Worm (Caenorhabditis elegans): ENCODE data around the gene npr-41.

npr-41 gene

DNA sequence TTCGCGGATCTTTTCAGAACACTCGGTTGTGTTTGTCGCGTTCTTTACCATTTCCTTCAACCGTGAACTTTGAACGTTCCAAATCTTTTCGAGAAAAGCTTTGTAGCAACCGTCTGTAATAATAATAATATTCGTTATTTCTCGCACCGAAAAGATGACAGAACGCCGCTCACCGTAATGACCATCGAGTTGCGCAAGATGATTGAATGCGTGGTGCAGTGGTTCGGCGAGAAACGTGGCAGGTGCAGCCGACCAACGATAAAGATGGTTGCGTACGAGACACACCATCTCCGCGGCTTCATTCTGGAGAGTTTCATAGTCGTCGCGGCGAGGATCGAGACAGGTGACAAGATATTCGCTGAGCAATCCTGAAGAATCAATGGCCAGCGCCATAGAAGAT, 32.5 kb downstream of the npr-41 start:
- TF ChIP-seq ceh-30 (tag; optimal IDR thresholded peaks at IDR 0.05), result no peak
- peak; percentile 17 for TF ChIP-seq unc-55 (GFP tag; optimal IDR thresholded peaks at IDR 0.05)

DNA sequence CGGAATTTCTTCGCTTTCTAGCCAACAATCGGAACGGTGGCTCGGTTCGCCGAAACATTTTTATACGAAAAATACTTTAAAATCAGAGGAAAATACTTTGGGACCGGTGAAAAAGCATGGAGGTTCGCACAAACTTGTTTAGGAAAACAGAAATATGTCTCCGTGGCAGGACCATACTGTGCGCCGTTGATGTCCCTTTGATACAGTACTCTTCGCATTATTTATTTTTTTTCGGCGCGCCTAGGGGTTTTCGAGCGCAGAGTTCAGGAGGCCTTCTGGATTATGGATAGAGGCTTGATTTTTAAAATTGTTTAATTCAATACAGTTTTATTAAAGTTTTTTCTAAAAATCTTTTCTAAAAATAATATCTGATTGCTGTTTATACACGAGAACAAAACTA, 34.2 kb downstream of the npr-41 start, which contains the start of gene F54D5.9:
TSS of gene F54D5.9 (minus strand) at position 115 of the 400 bp plus-strand sequence.
- no peak for TF ChIP-seq pat-9 (tag; optimal IDR thresholded peaks at IDR 0.05)
- TF ChIP-seq sox-4 (tag; optimal IDR thresholded peaks at IDR 0.05), result no peak
- no peak for TF ChIP-seq T23F11.4 (GFP tag; optimal IDR thresholded peaks at IDR 0.05)
- TF ChIP-seq ttx-3 (tag; optimal IDR thresholded peaks at IDR 0.05), result no peak
- no peak for TF ChIP-seq syd-9 (tag; optimal IDR thresholded peaks at IDR 0.05)
- no peak for TF ChIP-seq ceh-19 (GFP tag; optimal IDR thresholded peaks at IDR 0.05)
- TF ChIP-seq mec-3 (tag; optimal IDR thresholded peaks at IDR 0.05; ENCODE audit: borderline replicate concordance), result no peak
- no peak for TF ChIP-seq ztf-16 (tag; optimal IDR thresholded peaks at IDR 0.05)
- TF ChIP-seq sdc-2 (tag; optimal IDR thresholded peaks at IDR 0.05), result no peak
- no peak for TF ChIP-seq ceh-18 (tag; optimal IDR thresholded peaks at IDR 0.05)
- no peak for TF ChIP-seq hlh-6 (tag; optimal IDR thresholded peaks at IDR 0.05)
- TF ChIP-seq ama-1 (optimal IDR thresholded peaks at IDR 0.05), result no peak
- TF ChIP-seq rnt-1 (tag; optimal IDR thresholded peaks at IDR 0.05), result no peak
- TF ChIP-seq pha-2 (tag; optimal IDR thresholded peaks at IDR 0.05), result no peak
- no peak for TF ChIP-seq ceh-6 (GFP tag; optimal IDR thresholded peaks at IDR 0.05)
- no peak for TF ChIP-seq elt-4 (tag; optimal IDR thresholded peaks at IDR 0.05)
- TF ChIP-seq ceh-31 (tag; optimal IDR thresholded peaks at IDR 0.05), result no peak

DNA sequence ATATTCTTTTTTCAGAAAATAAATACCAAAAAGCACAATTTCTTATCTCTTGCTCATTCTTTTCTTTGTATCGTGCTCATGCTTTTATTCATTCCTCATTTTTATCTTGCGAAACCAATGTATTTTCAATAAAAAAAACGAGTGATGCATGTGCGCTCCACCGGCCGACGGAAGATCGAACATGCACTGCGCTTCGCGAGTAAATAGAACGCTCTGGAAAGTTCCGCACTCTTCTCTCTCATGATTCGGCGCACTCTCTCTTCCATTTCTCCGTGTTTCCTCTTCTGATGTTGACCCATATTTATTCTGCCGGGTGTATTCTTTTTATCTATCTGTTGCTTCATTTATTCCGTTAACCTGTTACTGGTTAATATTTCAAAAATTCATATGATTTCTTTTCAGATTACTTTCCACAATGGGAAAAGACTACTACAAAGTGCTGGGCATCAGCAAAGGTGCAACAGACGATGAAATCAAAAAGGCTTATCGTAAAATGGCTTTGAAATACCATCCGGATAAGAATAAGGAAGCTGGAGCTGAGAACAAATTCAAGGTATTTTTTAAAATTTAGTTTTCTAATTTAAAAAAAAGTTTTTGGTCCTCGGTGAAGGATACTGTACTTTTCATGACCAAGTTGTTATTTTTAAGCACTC, 35.0 kb downstream of the npr-41 start, which contains the start of gene dnj-13:
TSS of gene dnj-13 (plus strand) at position 403 of the 653 bp plus-strand sequence.
- no peak for TF ChIP-seq ceh-9 (tag; optimal IDR thresholded peaks at IDR 0.05)
- peak; percentile 3 for TF ChIP-seq ceh-22 (tag; optimal IDR thresholded peaks at IDR 0.05)
- peak; percentile 73 for TF ChIP-seq elt-2 (tag; optimal IDR thresholded peaks at IDR 0.05)
- TF ChIP-seq npax-4 (tag; optimal IDR thresholded peaks at IDR 0.05), result no peak
- TF ChIP-seq pax-1 (tag; optimal IDR thresholded peaks at IDR 0.05), result peak; percentile 61
- TF ChIP-seq hlh-15 (tag; optimal IDR thresholded peaks at IDR 0.05), result no peak
- peak; percentile 29 for TF ChIP-seq dve-1 (tag; optimal IDR thresholded peaks at IDR 0.05)
- TF ChIP-seq tbx-7 (tag; optimal IDR thresholded peaks at IDR 0.05), result peak; percentile 15
- no peak for TF ChIP-seq C38D4.7 (GFP tag; optimal IDR thresholded peaks at IDR 0.05)
- no peak for TF ChIP-seq hlh-6 (tag; optimal IDR thresholded peaks at IDR 0.05)
- TF ChIP-seq ceh-6 (GFP tag; optimal IDR thresholded peaks at IDR 0.05), result no peak
- peak; percentile 36 for TF ChIP-seq hlh-8 (tag; optimal IDR thresholded peaks at IDR 0.05)
- no peak for TF ChIP-seq pha-2 (tag; optimal IDR thresholded peaks at IDR 0.05)
- no peak for TF ChIP-seq K09A11.1 (tag; optimal IDR thresholded peaks at IDR 0.05; ENCODE audit: insufficient read depth)
- peak; percentile 77 for TF ChIP-seq unc-42 (tag; optimal IDR thresholded peaks at IDR 0.05)
- TF ChIP-seq madf-2 (tag; optimal IDR thresholded peaks at IDR 0.05), result peak; percentile 65
- no peak for TF ChIP-seq pat-9 (tag; optimal IDR thresholded peaks at IDR 0.05)
- TF ChIP-seq che-1 (tag; optimal IDR thresholded peaks at IDR 0.05), result no peak
- TF ChIP-seq ceh-2 (tag; optimal IDR thresholded peaks at IDR 0.05), result peak; percentile 49
- no peak for TF ChIP-seq fkh-10 (GFP tag; optimal IDR thresholded peaks at IDR 0.05)
- TF ChIP-seq odd-2 (tag; optimal IDR thresholded peaks at IDR 0.05), result no peak
- TF ChIP-seq ceh-48 (tag; optimal IDR thresholded peaks at IDR 0.05), result peak; percentile 31
- TF ChIP-seq ceh-14 (tag; optimal IDR thresholded peaks at IDR 0.05), result peak; percentile 4
- TF ChIP-seq elt-4 (tag; optimal IDR thresholded peaks at IDR 0.05), result no peak
- no peak for TF ChIP-seq ttx-3 (tag; optimal IDR thresholded peaks at IDR 0.05)
- TF ChIP-seq hlh-30 (tag; optimal IDR thresholded peaks at IDR 0.05; ENCODE audit: insufficient read depth), result peak; percentile 83
- peak; percentile 55 for TF ChIP-seq sdc-2 (tag; optimal IDR thresholded peaks at IDR 0.05)
- peak; percentile 14 for TF ChIP-seq unc-86 (tag; optimal IDR thresholded peaks at IDR 0.05)
- TF ChIP-seq rnt-1 (tag; optimal IDR thresholded peaks at IDR 0.05), result peak; percentile 77
- peak; percentile 82 for TF ChIP-seq unc-55 (GFP tag; optimal IDR thresholded peaks at IDR 0.05)
- TF ChIP-seq T23F11.4 (GFP tag; optimal IDR thresholded peaks at IDR 0.05), result no peak
- peak; percentile 52 for TF ChIP-seq pqm-1 (tag; optimal IDR thresholded peaks at IDR 0.05)
- TF ChIP-seq ceh-31 (tag; optimal IDR thresholded peaks at IDR 0.05), result peak; percentile 66
- TF ChIP-seq ceh-34 (tag; optimal IDR thresholded peaks at IDR 0.05), result peak; percentile 86
- peak; percentile 71 for TF ChIP-seq syd-9 (tag; optimal IDR thresholded peaks at IDR 0.05)
- peak; percentile 33 for TF ChIP-seq ets-4 (tag; optimal IDR thresholded peaks at IDR 0.05)
- TF ChIP-seq ztf-16 (tag; optimal IDR thresholded peaks at IDR 0.05), result peak; percentile 3
- peak; percentile 59 for TF ChIP-seq ceh-30 (tag; optimal IDR thresholded peaks at IDR 0.05)
- TF ChIP-seq pha-4 (tag; optimal IDR thresholded peaks at IDR 0.05), result no peak
- peak; percentile 30 for TF ChIP-seq ceh-19 (GFP tag; optimal IDR thresholded peaks at IDR 0.05)
- TF ChIP-seq ceh-18 (tag; optimal IDR thresholded peaks at IDR 0.05), result peak; percentile 85
- no peak for TF ChIP-seq hlh-13 (GFP tag; optimal IDR thresholded peaks at IDR 0.05)
- no peak for TF ChIP-seq lim-6 (tag; optimal IDR thresholded peaks at IDR 0.05)
